Fruit fly (Drosophila melanogaster) whole organism, prepupa: ENCODE data around the gene drn.
A peak's percentile ranks its signal among the peaks of the same experiment; 100 is the strongest.

ENCODE experiments used
- CG10631 ChIP-seq: fragments of 200-800 bp; sonication (Bioruptor generic); optimal IDR thresholded peaks from 2 replicates; lab custom pipeline; 2016; ENCODE audit warnings: missing biosample characterization, missing genetic modification characterization
- CG11294 ChIP-seq: fragments of 200-800 bp; sonication (Bioruptor generic); IDR thresholded peaks from 2 replicates; pipeline ENCODE4 v1.3.6; 2022; ENCODE audit warnings: missing biosample characterization, missing genetic modification characterization
- CG11902 ChIP-seq: fragments of 200-800 bp; sonication (Bioruptor generic); optimal IDR thresholded peaks from 3 replicates; lab custom pipeline; 2016; ENCODE audit warnings: missing biosample characterization, missing genetic modification characterization
- CG15336 ChIP-seq: fragments of 200-800 bp; sonication (Bioruptor generic); IDR thresholded peaks from 2 replicates; pipeline ENCODE4 v1.3.6; 2022; ENCODE audit warnings: missing biosample characterization, missing genetic modification characterization
- CG16779 ChIP-seq: fragments of 200-800 bp; sonication (Bioruptor generic); optimal IDR thresholded peaks from 3 replicates; lab custom pipeline; 2017; ENCODE audit warnings: missing biosample characterization, mild to moderate bottlenecking, missing genetic modification characterization
- CG3032 ChIP-seq: fragments of 200-800 bp; optimal IDR thresholded peaks from 2 replicates; lab custom pipeline; 2019; ENCODE audit warnings: missing biosample characterization, mild to moderate bottlenecking, missing genetic modification characterization, moderate library complexity
- CG31627 ChIP-seq: fragments of 200-800 bp; sonication (Bioruptor generic); optimal IDR thresholded peaks from 3 replicates; lab custom pipeline; 2016; ENCODE audit warnings: missing biosample characterization, missing genetic modification characterization
- CG6163 ChIP-seq: fragments of 200-800 bp; sonication (Bioruptor generic); IDR thresholded peaks from 3 replicates; pipeline ENCODE4 v1.3.6; 2022; ENCODE audit warnings: missing biosample characterization, missing genetic modification characterization
- CG6276 ChIP-seq: fragments of 200-800 bp; sonication (Bioruptor generic); optimal IDR thresholded peaks from 2 replicates; lab custom pipeline; 2017; ENCODE audit warnings: missing biosample characterization, mild to moderate bottlenecking, missing genetic modification characterization
- CG6792 ChIP-seq: fragments of 200-800 bp; sonication (Bioruptor generic); optimal IDR thresholded peaks from 3 replicates; lab custom pipeline; 2016; ENCODE audit warnings: missing biosample characterization, missing genetic modification characterization
- CG6808 ChIP-seq: fragments of 200-800 bp; sonication (Bioruptor generic); optimal IDR thresholded peaks from 3 replicates; lab custom pipeline; 2017; ENCODE audit warnings: missing biosample characterization, missing genetic modification characterization, mild to moderate bottlenecking, moderate library complexity, missing genetic modification reagents
- CG6854 ChIP-seq: fragments of 200-800 bp; sonication (Bioruptor generic); optimal IDR thresholded peaks from 2 replicates; lab custom pipeline; 2017; ENCODE audit warnings: missing biosample characterization, mild to moderate bottlenecking, missing genetic modification characterization
- CG7368 ChIP-seq: fragments of 200-800 bp; sonication (Bioruptor generic); optimal IDR thresholded peaks from 3 replicates; lab custom pipeline; 2016; ENCODE audit warnings: missing biosample characterization, missing genetic modification characterization
- CG8119 ChIP-seq: fragments of 200-800 bp; sonication (Bioruptor generic); IDR thresholded peaks from 3 replicates; pipeline ENCODE4 v1.3.6; 2022; ENCODE audit warnings: missing biosample characterization, missing genetic modification characterization
- CG8319 ChIP-seq: fragments of 200-800 bp; sonication (Bioruptor generic); optimal IDR thresholded peaks from 3 replicates; lab custom pipeline; 2016; ENCODE audit warnings: missing biosample characterization, missing genetic modification characterization
- CG9139 ChIP-seq: fragments of 200-800 bp; sonication (Bioruptor generic); optimal IDR thresholded peaks from 3 replicates; lab custom pipeline; 2017; ENCODE audit warnings: missing biosample characterization, mild to moderate bottlenecking, missing genetic modification characterization
- Eip93F ChIP-seq: fragments of 200-800 bp; sonication (Bioruptor generic); optimal IDR thresholded peaks from 2 replicates; lab custom pipeline; 2016; ENCODE audit warnings: missing biosample characterization, mild to moderate bottlenecking, missing genetic modification characterization
- Ets21C ChIP-seq: fragments of 200-800 bp; sonication (Bioruptor generic); optimal IDR thresholded peaks from 3 replicates; lab custom pipeline; 2016; ENCODE audit warnings: missing biosample characterization, missing genetic modification characterization
- Ets96B ChIP-seq: fragments of 200-800 bp; optimal IDR thresholded peaks from 2 replicates; lab custom pipeline; 2019; ENCODE audit warnings: missing biosample characterization, mild to moderate bottlenecking, missing genetic modification characterization, moderate library complexity
- Gug ChIP-seq: fragments of 200-800 bp; sonication (Bioruptor generic); IDR thresholded peaks from 2 replicates; pipeline ENCODE4 v1.3.6; 2022; ENCODE audit warnings: missing biosample characterization, missing genetic modification characterization
- Hr38 ChIP-seq: sonication (Bioruptor generic); optimal IDR thresholded peaks from 2 replicates; lab custom pipeline; 2016; ENCODE audit warnings: missing biosample characterization, missing genetic modification characterization
- Hr39 ChIP-seq: fragments of 200-800 bp; sonication (Bioruptor generic); optimal IDR thresholded peaks from 2 replicates; lab custom pipeline; 2016; ENCODE audit warnings: missing biosample characterization, missing genetic modification characterization
- Hr4 ChIP-seq: fragments of 200-800 bp; sonication (Bioruptor generic); optimal IDR thresholded peaks from 3 replicates; lab custom pipeline; 2016; ENCODE audit warnings: missing biosample characterization, missing genetic modification characterization
- Lpt ChIP-seq: fragments of 200-800 bp; sonication (Bioruptor generic); optimal IDR thresholded peaks from 3 replicates; lab custom pipeline; 2016; ENCODE audit warnings: missing biosample characterization, missing genetic modification characterization
- Met ChIP-seq: fragments of 200-800 bp; sonication (Bioruptor generic); optimal IDR thresholded peaks from 3 replicates; lab custom pipeline; 2016; ENCODE audit warnings: missing biosample characterization, missing genetic modification characterization
- Sox102F ChIP-seq: fragments of 200-800 bp; sonication (Bioruptor generic); optimal IDR thresholded peaks from 2 replicates; lab custom pipeline; 2016; ENCODE audit warnings: missing biosample characterization, mild to moderate bottlenecking, missing genetic modification characterization
- Sox14 ChIP-seq: fragments of 200-800 bp; sonication (Bioruptor generic); optimal IDR thresholded peaks from 3 replicates; lab custom pipeline; 2016; ENCODE audit warnings: missing biosample characterization, missing genetic modification characterization
- achi ChIP-seq: fragments of 200-800 bp; sonication (Bioruptor generic); optimal IDR thresholded peaks from 3 replicates; lab custom pipeline; 2016; ENCODE audit warnings: missing biosample characterization, missing genetic modification characterization
- acj6 ChIP-seq: fragments of 200-800 bp; sonication (Bioruptor generic); optimal IDR thresholded peaks from 3 replicates; lab custom pipeline; 2016; ENCODE audit warnings: missing biosample characterization, missing genetic modification characterization
- cyc ChIP-seq: fragments of 200-800 bp; sonication (Bioruptor generic); optimal IDR thresholded peaks from 3 replicates; lab custom pipeline; 2016; ENCODE audit warnings: missing biosample characterization, missing genetic modification characterization
- eg ChIP-seq: fragments of 200-800 bp; sonication (Bioruptor generic); IDR thresholded peaks from 3 replicates; pipeline ENCODE4 v1.3.6; 2022; ENCODE audit warnings: missing biosample characterization, missing genetic modification characterization
- esn ChIP-seq: fragments of 200-800 bp; sonication (Bioruptor generic); optimal IDR thresholded peaks from 2 replicates; lab custom pipeline; 2016; ENCODE audit warnings: missing biosample characterization, mild to moderate bottlenecking, missing genetic modification characterization, moderate library complexity
- fd59A ChIP-seq: fragments of 200-800 bp; sonication (Bioruptor generic); optimal IDR thresholded peaks from 2 replicates; lab custom pipeline; 2017; ENCODE audit warnings: missing biosample characterization, mild to moderate bottlenecking, missing genetic modification characterization, missing genetic modification reagents
- fd85E ChIP-seq: fragments of 200-800 bp; sonication (Bioruptor generic); optimal IDR thresholded peaks from 3 replicates; lab custom pipeline; 2016; ENCODE audit warnings: missing biosample characterization, missing genetic modification characterization
- fkh ChIP-seq: fragments of 200-800 bp; sonication (Bioruptor generic); optimal IDR thresholded peaks from 3 replicates; lab custom pipeline; 2017; ENCODE audit warnings: missing biosample characterization, mild to moderate bottlenecking, missing genetic modification characterization, moderate library complexity
- lz ChIP-seq: fragments of 200-800 bp; sonication (Bioruptor generic); optimal IDR thresholded peaks from 3 replicates; lab custom pipeline; 2016; ENCODE audit warnings: missing biosample characterization, missing genetic modification characterization
- net ChIP-seq: fragments of 200-800 bp; sonication (Bioruptor generic); optimal IDR thresholded peaks from 3 replicates; lab custom pipeline; 2016; ENCODE audit warnings: missing biosample characterization, missing genetic modification characterization
- pdm3 ChIP-seq: fragments of 200-800 bp; sonication (Bioruptor generic); optimal IDR thresholded peaks from 3 replicates; lab custom pipeline; 2016; ENCODE audit warnings: missing biosample characterization, missing genetic modification characterization
- salr ChIP-seq, 2 experiments: fragments of 200-800 bp; sonication (Bioruptor generic); optimal IDR thresholded peaks; 3 replicates each; lab custom pipeline; 2016 to 2018; ENCODE audit warnings: missing biosample characterization in 2 of 2, missing genetic modification characterization in 2 of 2, mild to moderate bottlenecking in 1 of 2
- spab ChIP-seq: fragments of 200-800 bp; sonication (Bioruptor generic); optimal IDR thresholded peaks from 2 replicates; lab custom pipeline; 2017; ENCODE audit warnings: missing biosample characterization, mild to moderate bottlenecking, missing genetic modification characterization, missing genetic modification reagents
- ss ChIP-seq, 2 experiments: fragments of 200-800 bp; sonication (Bioruptor generic); optimal IDR thresholded peaks; 2 replicates in 1 of 2; 3 replicates in 1 of 2; lab custom pipeline; 2017 to 2018; ENCODE audit warnings: mild to moderate bottlenecking in 2 of 2, missing biosample characterization in 2 of 2, missing genetic modification characterization in 2 of 2, moderate library complexity in 1 of 2
- topi ChIP-seq: fragments of 200-800 bp; sonication (Bioruptor generic); optimal IDR thresholded peaks from 3 replicates; lab custom pipeline; 2016; ENCODE audit warnings: missing biosample characterization, missing genetic modification characterization
- vri ChIP-seq: fragments of 200-800 bp; sonication (Bioruptor generic); optimal IDR thresholded peaks from 3 replicates; lab custom pipeline; 2016; ENCODE audit warnings: missing biosample characterization, mild to moderate bottlenecking, missing genetic modification characterization

Gene drn

dm6 chr3R:9340425-9341188 is 591 bp downstream of the drn start (continued):
- peak; percentile 80 for TF ChIP-seq Ets96B (tag; lab: Kevin White, UChicago)
- TF ChIP-seq Lpt (GFP tag; lab: Kevin White, UChicago) = peak; percentile 73
- peak; percentile 75 for TF ChIP-seq fd59A (GFP tag; lab: Kevin White, UChicago)
- peak; percentile 83 for TF ChIP-seq CG7368 (GFP tag; lab: Kevin White, UChicago)
- peak; percentile 66 for TF ChIP-seq Eip93F (GFP tag; lab: Kevin White, UChicago)
- peak; percentile 83 for TF ChIP-seq CG3032 (tag; lab: Kevin White, UChicago)
- TF ChIP-seq Met = peak; percentile 79
- TF ChIP-seq Sox14 = peak; percentile 78
- peak; percentile 66 for TF ChIP-seq cyc (GFP tag; lab: Kevin White, UChicago)
- TF ChIP-seq CG15336 (GFP tag; lab: Robert Waterston, UW) = peak; percentile 72
- TF ChIP-seq CG6163 (GFP tag; lab: Robert Waterston, UW) = peak; percentile 65; the same call in 2 of the 3 replicates
- TF ChIP-seq topi (GFP tag; lab: Kevin White, UChicago) = peak; percentile 72
- peak; percentile 85 for TF ChIP-seq CG10631 (GFP tag; lab: Kevin White, UChicago)
- peak; percentile 81 for TF ChIP-seq Sox102F (GFP tag; lab: Kevin White, UChicago)
- TF ChIP-seq CG9139 = peak; percentile 79
- TF ChIP-seq acj6 (GFP tag; lab: Kevin White, UChicago) = peak; percentile 87
- peak; percentile 83 for TF ChIP-seq CG16779 (tag; lab: Kevin White, UChicago)
- peak; percentile 81 for TF ChIP-seq CG6808 (GFP tag; lab: Kevin White, UChicago)
- TF ChIP-seq CG6792 (GFP tag; lab: Kevin White, UChicago) = peak; percentile 83
- peak; percentile 55 to 67 for TF ChIP-seq ss (GFP tag; optimal IDR thresholded peaks at IDR 0.05; lab: Kevin White, UChicago)
- TF ChIP-seq pdm3 (GFP tag; lab: Kevin White, UChicago) = peak; percentile 79
- TF ChIP-seq Ets21C = peak; percentile 68
- peak; percentile 86 for TF ChIP-seq esn (GFP tag; lab: Kevin White, UChicago)
- peak; percentile 85 for TF ChIP-seq CG6276

- TF ChIP-seq ss (GFP tag; optimal IDR thresholded peaks at IDR 0.05; lab: Kevin White, UChicago) (peak; percentile 84 to 89), Hr4 (peak; percentile 85), fkh (GFP tag; lab: Kevin White, UChicago) (peak; percentile 56), net (peak; percentile 75), fd59A (GFP tag; lab: Kevin White, UChicago) (peak; percentile 67), CG6854 (peak; percentile 77), CG6808 (GFP tag; lab: Kevin White, UChicago) (peak; percentile 84), CG8319 (peak; percentile 30), eg (GFP tag; lab: Robert Waterston, UW) (peak; percentile 60), Ets96B (tag; lab: Kevin White, UChicago) (peak; percentile 84), vri (GFP tag; lab: Kevin White, UChicago) (peak; percentile 76), Hr39 (GFP tag; lab: Kevin White, UChicago) (peak; percentile 58), spab (peak; percentile 68), Hr38 (GFP tag; lab: Kevin White, UChicago) (no peak), fd85E (GFP tag; lab: Kevin White, UChicago) (peak; percentile 24), esn (GFP tag; lab: Kevin White, UChicago) (peak; percentile 89), CG9139 (peak; percentile 55), achi (GFP tag; lab: Kevin White, UChicago) (peak; percentile 85), topi (GFP tag; lab: Kevin White, UChicago) (peak; percentile 83), Eip93F (GFP tag; lab: Kevin White, UChicago) (peak; percentile 94), CG6163 (GFP tag; lab: Robert Waterston, UW) (peak; percentile 64; the same call in 2 of the 3 replicates), CG6792 (GFP tag; lab: Kevin White, UChicago) (peak; percentile 69), Gug (GFP tag; lab: Robert Waterston, UW) (peak; percentile 53; the same call in 1 of the 2 replicates), CG15336 (GFP tag; lab: Robert Waterston, UW) (peak; percentile 81), acj6 (GFP tag; lab: Kevin White, UChicago) (peak; percentile 81), lz (peak; percentile 86), Met (peak; percentile 88), CG31627 (GFP tag; lab: Kevin White, UChicago) (peak; percentile 73), CG11294 (GFP tag; lab: Robert Waterston, UW) (peak; percentile 8; the same call in 1 of the 2 replicates), cyc (GFP tag; lab: Kevin White, UChicago) (peak; percentile 75), salr (GFP tag; optimal IDR thresholded peaks at IDR 0.05; lab: Kevin White, UChicago) (peak; percentile 56 to 76), CG11902 (GFP tag; lab: Kevin White, UChicago) (no peak), CG6276 (peak; percentile 73), Ets21C (peak; percentile 54), CG8119 (peak; percentile 79; the same call in 2 of the 3 replicates), Sox102F (GFP tag; lab: Kevin White, UChicago) (peak; percentile 88)
Measured at dm6 chr3R:9341189-9342012, 1.4 kb downstream of the drn start.
